Worm (Caenorhabditis elegans) whole organism, late embryonic: ENCODE data around the gene cgt-2.
"Not testable (repeated sequence)": the region's sequence is repeated elsewhere in the genome, so short reads cannot be mapped to it uniquely, and the experiment has no call there.

Experiments
- ama-1 ChIP-seq: fragments of 150-350 bp; optimal IDR thresholded peaks from 2 replicates; lab custom pipeline; 2014
- ceh-18 ChIP-seq: sonication (generic microtip); optimal IDR thresholded peaks from 2 replicates; lab custom pipeline; 2016; ENCODE audit warnings: missing genetic modification characterization, missing compliant biosample characterization

DNA sequence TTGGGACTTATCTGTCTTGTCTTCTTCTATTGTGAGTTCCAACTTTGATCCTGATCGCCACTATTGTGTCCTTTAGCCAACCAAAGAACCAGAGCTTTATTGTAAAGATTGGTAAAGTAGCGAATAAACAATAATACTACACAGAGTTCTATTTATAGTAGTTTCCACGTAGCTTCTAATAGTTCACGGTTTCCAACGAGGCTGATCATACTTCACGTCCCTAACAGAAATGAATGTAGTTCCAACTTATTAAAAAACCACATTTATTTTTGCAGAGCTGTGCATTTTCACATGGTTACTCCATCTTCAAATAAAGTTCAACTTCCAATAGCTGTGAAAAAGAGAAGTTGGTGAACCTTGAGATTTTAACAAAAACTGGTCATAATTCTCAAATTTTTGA lies 45.7 kb upstream of the cgt-2 start, which contains the start of gene tmem-218:
- TF ChIP-seq ceh-18 (tag; lab: Kevin White, UChicago); ama-1 (lab: Kevin White, UChicago): not testable (repeated sequence)
